Fruit fly (Drosophila melanogaster) whole organism, embryonic: ENCODE data around the gene alphaTub67C.
A peak's percentile ranks its signal among the peaks of the same experiment; 100 is the strongest.

ENCODE experiments used
- Bgb ChIP-seq: fragments of 200-800 bp; sonication (Bioruptor generic); IDR thresholded peaks from 2 replicates; pipeline ENCODE4 v1.3.6; 2022; ENCODE audit warnings: missing biosample characterization, missing genetic modification characterization; ENCODE audit not compliant: partially characterized antibody
- CG10979 ChIP-seq: fragments of 200-800 bp; sonication (Bioruptor generic); optimal IDR thresholded peaks from 2 replicates; lab custom pipeline; 2018; ENCODE audit warnings: missing biosample characterization, mild to moderate bottlenecking, missing genetic modification characterization, moderate library complexity
- CG11247 ChIP-seq: fragments of 200-800 bp; sonication (Bioruptor generic); IDR thresholded peaks from 2 replicates; pipeline ENCODE4 v1.3.6; 2022; ENCODE audit warnings: missing biosample characterization, missing genetic modification characterization
- CG12219 ChIP-seq: fragments of 200-800 bp; sonication (Bioruptor generic); optimal IDR thresholded peaks from 3 replicates; lab custom pipeline; 2018; ENCODE audit warnings: missing biosample characterization, mild to moderate bottlenecking, missing genetic modification characterization
- CG13287 ChIP-seq: fragments of 200-800 bp; sonication (Bioruptor generic); IDR thresholded peaks from 2 replicates; pipeline ENCODE4 v1.3.6; 2022; ENCODE audit warnings: missing biosample characterization, missing genetic modification characterization; ENCODE audit not compliant: partially characterized antibody
- CG13624 ChIP-seq: fragments of 200-800 bp; sonication (Bioruptor generic); optimal IDR thresholded peaks from 2 replicates; lab custom pipeline; 2016; ENCODE audit warnings: missing biosample characterization, missing genetic modification characterization
- CG14710 ChIP-seq: fragments of 200-800 bp; sonication (Bioruptor generic); optimal IDR thresholded peaks from 3 replicates; lab custom pipeline; 2019; ENCODE audit warnings: missing biosample characterization, mild to moderate bottlenecking, missing genetic modification characterization, moderate library complexity
- CG15514 ChIP-seq: fragments of 200-800 bp; sonication (Bioruptor generic); optimal IDR thresholded peaks from 3 replicates; lab custom pipeline; 2017; ENCODE audit warnings: missing biosample characterization, missing genetic modification characterization, mild to moderate bottlenecking, moderate library complexity, missing genetic modification reagents
- CG16779 ChIP-seq: fragments of 200-800 bp; sonication (Bioruptor generic); IDR thresholded peaks from 2 replicates; pipeline ENCODE4 v1.3.6; 2022; ENCODE audit warnings: missing biosample characterization, missing genetic modification characterization
- CG16813 ChIP-seq: fragments of 200-800 bp; sonication (Bioruptor generic); IDR thresholded peaks from 3 replicates; pipeline ENCODE4 v1.3.6; 2022; ENCODE audit warnings: missing biosample characterization, missing genetic modification characterization; ENCODE audit not compliant: partially characterized antibody
- CG18476 ChIP-seq: fragments of 200-800 bp; sonication (Bioruptor generic); optimal IDR thresholded peaks from 2 replicates; lab custom pipeline; 2016; ENCODE audit warnings: missing biosample characterization, mild to moderate bottlenecking, missing genetic modification characterization
- CG2120 ChIP-seq: fragments of 200-800 bp; sonication (Bioruptor generic); optimal IDR thresholded peaks from 3 replicates; lab custom pipeline; 2016; ENCODE audit warnings: missing biosample characterization, missing genetic modification characterization
- CG2129 ChIP-seq: fragments of 200-800 bp; sonication (Bioruptor generic); IDR thresholded peaks from 2 replicates; pipeline ENCODE4 v1.3.6; 2022; ENCODE audit warnings: missing biosample characterization, missing genetic modification characterization; ENCODE audit not compliant: partially characterized antibody
- CG3726 ChIP-seq: fragments of 200-800 bp; sonication (Bioruptor generic); IDR thresholded peaks from 3 replicates; pipeline ENCODE4, ENCODE4 v1.3.6; 2022; ENCODE audit warnings: missing biosample characterization, missing genetic modification characterization
- CG42726 ChIP-seq: fragments of 200-800 bp; sonication (Bioruptor generic); IDR thresholded peaks from 2 replicates; pipeline ENCODE4 v1.3.6; 2022; ENCODE audit warnings: missing biosample characterization, missing genetic modification characterization; ENCODE audit not compliant: partially characterized antibody
- CG6791 ChIP-seq: fragments of 200-800 bp; sonication (Bioruptor generic); IDR thresholded peaks from 3 replicates; pipeline ENCODE4 v1.3.6; 2022; ENCODE audit warnings: missing biosample characterization, missing genetic modification characterization; ENCODE audit not compliant: partially characterized antibody
- CG7963 ChIP-seq: fragments of 200-800 bp; sonication (Bioruptor generic); IDR thresholded peaks from 3 replicates; pipeline ENCODE4 v1.3.6; 2022; ENCODE audit warnings: missing biosample characterization, missing genetic modification characterization; ENCODE audit not compliant: partially characterized antibody
- CHES-1-like ChIP-seq: fragments of 200-800 bp; sonication (Bioruptor generic); optimal IDR thresholded peaks from 2 replicates; lab custom pipeline; 2016; ENCODE audit warnings: missing biosample characterization, missing genetic modification characterization
- Dp ChIP-seq: fragments of 200-800 bp; sonication (Bioruptor generic); optimal IDR thresholded peaks from 2 replicates; lab custom pipeline; 2018; ENCODE audit warnings: missing biosample characterization, mild to moderate bottlenecking, missing genetic modification characterization, moderate library complexity
- Dref ChIP-seq: fragments of 200-800 bp; sonication (Bioruptor generic); IDR thresholded peaks from 2 replicates; pipeline ENCODE4 v1.3.6; 2022; ENCODE audit warnings: missing biosample characterization, missing genetic modification characterization
- Elba2 ChIP-seq: fragments of 200-800 bp; sonication (Bioruptor generic); optimal IDR thresholded peaks from 3 replicates; lab custom pipeline; 2016; ENCODE audit warnings: missing biosample characterization, missing genetic modification characterization
- NFAT ChIP-seq: fragments of 200-800 bp; sonication (Bioruptor generic); IDR thresholded peaks from 2 replicates; pipeline ENCODE4 v1.3.6; 2022; ENCODE audit warnings: missing biosample characterization, missing genetic modification characterization
- Nf-YB ChIP-seq: fragments of 200-800 bp; sonication (Bioruptor generic); optimal IDR thresholded peaks from 3 replicates; lab custom pipeline; 2019; ENCODE audit warnings: missing biosample characterization, mild to moderate bottlenecking, missing genetic modification characterization, moderate library complexity
- Nf-YC ChIP-seq: fragments of 200-800 bp; optimal IDR thresholded peaks from 3 replicates; lab custom pipeline; 2019; ENCODE audit warnings: missing biosample characterization, mild to moderate bottlenecking, missing genetic modification characterization, moderate library complexity
- Pdp1 ChIP-seq, 2 experiments: fragments of 200-800 bp; sonication (Bioruptor generic); optimal IDR thresholded peaks; 3 replicates each; lab custom pipeline; 2016; ENCODE audit warnings: missing biosample characterization in 2 of 2, missing genetic modification characterization in 2 of 2, mild to moderate bottlenecking in 1 of 2, moderate library complexity in 1 of 2
- Scr ChIP-seq: fragments of 200-800 bp; sonication (Bioruptor generic); IDR thresholded peaks from 2 replicates; pipeline ENCODE4 v1.3.6; 2022; ENCODE audit warnings: missing biosample characterization, missing genetic modification characterization; ENCODE audit not compliant: partially characterized antibody
- Sin3A ChIP-seq: fragments of >200 bp; optimal IDR thresholded peaks from 2 replicates; lab custom pipeline; 2018
- Sry-δ ChIP-seq: fragments of 200-800 bp; sonication (Bioruptor generic); optimal IDR thresholded peaks from 2 replicates; lab custom pipeline; 2016; ENCODE audit warnings: missing biosample characterization, missing genetic modification characterization
- Ssrp ChIP-seq: fragments of 200-800 bp; sonication (Bioruptor generic); optimal IDR thresholded peaks from 2 replicates; lab custom pipeline; 2018; ENCODE audit warnings: missing biosample characterization, mild to moderate bottlenecking, missing genetic modification characterization, moderate library complexity
- ara ChIP-seq: fragments of 200-800 bp; sonication (Bioruptor generic); IDR thresholded peaks from 2 replicates; pipeline ENCODE4 v1.3.6; 2022; ENCODE audit warnings: missing biosample characterization, missing genetic modification characterization
- bab2 ChIP-seq: fragments of 200-800 bp; sonication (Bioruptor generic); optimal IDR thresholded peaks from 2 replicates; lab custom pipeline; 2016; ENCODE audit warnings: missing biosample characterization, missing genetic modification characterization
- chif ChIP-seq, 2 experiments: fragments of 200-800 bp; sonication (Bioruptor generic); optimal IDR thresholded peaks; 3 replicates each; lab custom pipeline; 2016; ENCODE audit warnings: missing biosample characterization in 2 of 2, missing genetic modification characterization in 2 of 2
- chn ChIP-seq: fragments of 200-800 bp; sonication (Bioruptor generic); optimal IDR thresholded peaks from 2 replicates; lab custom pipeline; 2016; ENCODE audit warnings: missing biosample characterization, missing genetic modification characterization
- corto ChIP-seq: fragments of 200-800 bp; sonication (Bioruptor generic); optimal IDR thresholded peaks from 2 replicates; lab custom pipeline; 2016; ENCODE audit warnings: missing biosample characterization, mild to moderate bottlenecking, missing genetic modification characterization, moderate library complexity
- hbn ChIP-seq: fragments of 200-800 bp; sonication (Bioruptor generic); IDR thresholded peaks from 2 replicates; pipeline ENCODE4 v1.3.6; 2022; ENCODE audit warnings: missing biosample characterization, missing genetic modification characterization; ENCODE audit not compliant: partially characterized antibody
- ind ChIP-seq: fragments of 200-800 bp; sonication (Bioruptor generic); optimal IDR thresholded peaks from 3 replicates; lab custom pipeline; 2016; ENCODE audit warnings: missing biosample characterization, missing genetic modification characterization
- insv ChIP-seq, 2 experiments: fragments of 200-800 bp; sonication (Bioruptor generic); optimal IDR thresholded peaks; 3 replicates each; lab custom pipeline; 2016 to 2018; ENCODE audit warnings: missing biosample characterization in 2 of 2, missing genetic modification characterization in 2 of 2
- jigr1 ChIP-seq: fragments of 200-800 bp; sonication (Bioruptor generic); IDR thresholded peaks from 3 replicates; pipeline ENCODE4 v1.3.6; 2022; ENCODE audit warnings: missing biosample characterization, missing genetic modification characterization
- mld ChIP-seq: fragments of 200-800 bp; sonication (Bioruptor generic); IDR thresholded peaks from 3 replicates; pipeline ENCODE4 v1.3.6; 2022; ENCODE audit warnings: missing biosample characterization, missing genetic modification characterization; ENCODE audit not compliant: partially characterized antibody
- nmo ChIP-seq: fragments of 200-800 bp; sonication (Bioruptor generic); optimal IDR thresholded peaks from 2 replicates; lab custom pipeline; 2018; ENCODE audit warnings: missing biosample characterization, mild to moderate bottlenecking, missing genetic modification characterization, moderate library complexity
- ro ChIP-seq: fragments of 200-800 bp; sonication (Bioruptor generic); IDR thresholded peaks from 2 replicates; pipeline ENCODE4 v1.3.6; 2022; ENCODE audit warnings: missing biosample characterization, missing genetic modification characterization
- sug ChIP-seq: fragments of 200-800 bp; optimal IDR thresholded peaks from 2 replicates; lab custom pipeline; 2019; ENCODE audit warnings: missing biosample characterization, mild to moderate bottlenecking, missing genetic modification characterization, moderate library complexity
- trem ChIP-seq: fragments of 200-800 bp; optimal IDR thresholded peaks from 3 replicates; lab custom pipeline; 2019; ENCODE audit warnings: missing biosample characterization, mild to moderate bottlenecking, missing genetic modification characterization, moderate library complexity
- unc-4 ChIP-seq: fragments of 200-800 bp; sonication (Bioruptor generic); IDR thresholded peaks from 2 replicates; pipeline ENCODE4 v1.3.6; 2022; ENCODE audit warnings: missing biosample characterization, missing genetic modification characterization; ENCODE audit not compliant: partially characterized antibody
- unpg ChIP-seq: fragments of 200-800 bp; sonication (Bioruptor generic); optimal IDR thresholded peaks from 3 replicates; lab custom pipeline; 2018; ENCODE audit warnings: missing biosample characterization, mild to moderate bottlenecking, missing genetic modification characterization, moderate library complexity
- vnd ChIP-seq: fragments of 200-800 bp; sonication (Bioruptor generic); IDR thresholded peaks from 3 replicates; pipeline ENCODE4 v1.3.6; 2022; ENCODE audit warnings: missing biosample characterization, missing genetic modification characterization; ENCODE audit not compliant: partially characterized antibody
- yki ChIP-seq: fragments of >200 bp; optimal IDR thresholded peaks from 3 replicates; lab custom pipeline; 2018
- zen ChIP-seq: fragments of 200-800 bp; sonication (Bioruptor generic); optimal IDR thresholded peaks from 3 replicates; lab custom pipeline; 2018; ENCODE audit warnings: missing biosample characterization, mild to moderate bottlenecking, missing genetic modification characterization, moderate library complexity

The alphaTub67C gene

dm6 chr3L:9723108-9723507 lies 42.0 kb downstream of the alphaTub67C start, which contains the start of the genes nbs and defl (continued):
- TF ChIP-seq CG10979 (tag; lab: Kevin White, UChicago), result peak; percentile 46
- TF ChIP-seq chif (GFP tag; optimal IDR thresholded peaks at IDR 0.05; lab: Kevin White, UChicago), result peak; percentile 52 to 69
- no peak for TF ChIP-seq ro (GFP tag; lab: Robert Waterston, UW)
- TF ChIP-seq Ssrp (tag; lab: Kevin White, UChicago), result peak; percentile 59
- TF ChIP-seq CG3726, result peak; percentile 13; the same call in 1 of the 3 replicates
- TF ChIP-seq, all 482 proteins: peak for 264

DNA sequence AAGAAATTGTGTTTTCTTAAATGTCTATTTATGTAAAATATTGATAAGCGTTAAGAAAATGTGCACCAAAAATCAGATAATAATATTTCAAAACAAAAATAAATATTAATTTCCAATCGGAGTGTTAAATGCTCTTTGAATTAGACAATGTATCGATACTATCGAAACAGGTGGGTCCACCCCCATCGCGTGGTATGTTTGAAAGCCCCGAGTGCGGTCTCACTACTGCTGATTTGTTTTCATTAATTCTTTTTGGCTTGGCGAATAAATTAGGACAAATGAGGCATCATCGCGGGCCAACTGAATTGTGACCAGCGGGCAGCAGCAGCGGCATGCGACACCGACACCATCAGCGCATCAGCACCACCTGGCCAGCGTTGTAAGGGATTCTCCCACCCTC lies 45.6 kb downstream of the alphaTub67C start, which contains the start of gene Naa60:
Gene Naa60 (plus strand): TSS at position 189 of the 400 bp plus-strand sequence.
- peak; percentile 73 for TF ChIP-seq Dref (GFP tag; lab: Robert Waterston, UW)
- TF ChIP-seq Sin3A (lab: Kevin White, UChicago), result no peak
- TF ChIP-seq CG6791, result peak; percentile 88
- peak; percentile 90 for TF ChIP-seq hbn (GFP tag; lab: Robert Waterston, UW)
- no peak for TF ChIP-seq Nf-YB
- no peak for TF ChIP-seq CG12219 (GFP tag; lab: Kevin White, UChicago)
- no peak for TF ChIP-seq ind
- TF ChIP-seq NFAT, result no peak
- TF ChIP-seq Sry-δ (GFP tag; lab: Kevin White, UChicago), result peak; percentile 85
- peak; percentile 59; the same call in 2 of the 3 replicates for TF ChIP-seq CG7963 (GFP tag; lab: Robert Waterston, UW)
- TF ChIP-seq nmo (GFP tag; lab: Kevin White, UChicago), result peak; percentile 39
- TF ChIP-seq CG11247 (GFP tag; lab: Robert Waterston, UW), result no peak
- peak; percentile 92 for TF ChIP-seq unc-4 (GFP tag; lab: Robert Waterston, UW)
- TF ChIP-seq insv (GFP tag; optimal IDR thresholded peaks at IDR 0.05; lab: Kevin White, UChicago), result peak in 1 of 2 experiments; percentile 94
- no peak for TF ChIP-seq corto
- TF ChIP-seq zen (tag; lab: Kevin White, UChicago), result peak; percentile 36
- peak; percentile 50 for TF ChIP-seq Nf-YC (tag; lab: Kevin White, UChicago)
- peak; percentile 71 for TF ChIP-seq CG15514 (GFP tag; lab: Kevin White, UChicago)
- peak; percentile 91 for TF ChIP-seq Scr
- TF ChIP-seq mld (GFP tag; lab: Robert Waterston, UW), result peak; percentile 69
- TF ChIP-seq CG42726, result peak; percentile 82
- no peak for TF ChIP-seq CG13624 (GFP tag; lab: Kevin White, UChicago)
- TF ChIP-seq CG14710 (tag; lab: Kevin White, UChicago), result peak; percentile 33
- no peak for TF ChIP-seq CG16779 (GFP tag; lab: Robert Waterston, UW)
- TF ChIP-seq bab2 (GFP tag; lab: Kevin White, UChicago), result no peak
- TF ChIP-seq jigr1 (GFP tag; lab: Robert Waterston, UW), result peak; percentile 43; the same call in 1 of the 3 replicates
- peak; percentile 93 for TF ChIP-seq CG13287 (GFP tag; lab: Robert Waterston, UW)
- TF ChIP-seq ara (GFP tag; lab: Robert Waterston, UW), result no peak
- TF ChIP-seq unpg, result no peak
- peak; percentile 55 for TF ChIP-seq trem (tag; lab: Kevin White, UChicago)
- peak; percentile 74 for TF ChIP-seq CG2129 (GFP tag; lab: Robert Waterston, UW)
- TF ChIP-seq Elba2 (GFP tag; lab: Kevin White, UChicago), result peak; percentile 15
- TF ChIP-seq Pdp1 (GFP tag; optimal IDR thresholded peaks at IDR 0.05; lab: Kevin White, UChicago), result peak in 1 of 2 experiments; percentile 24
- TF ChIP-seq CG16813, result peak; percentile 85
- no peak for TF ChIP-seq yki
- no peak for TF ChIP-seq CG18476 (GFP tag; lab: Kevin White, UChicago)
- peak; percentile 27 for TF ChIP-seq chn (GFP tag; lab: Kevin White, UChicago)
- peak; percentile 62 for TF ChIP-seq vnd (GFP tag; lab: Robert Waterston, UW)
- peak; percentile 1 for TF ChIP-seq CHES-1-like (GFP tag; lab: Kevin White, UChicago)
- peak; percentile 92 for TF ChIP-seq Bgb (GFP tag; lab: Robert Waterston, UW)
- TF ChIP-seq Dp (GFP tag; lab: Kevin White, UChicago), result peak; percentile 74
- TF ChIP-seq CG2120 (GFP tag; lab: Kevin White, UChicago), result peak; percentile 22
- TF ChIP-seq sug (tag; lab: Kevin White, UChicago), result peak; percentile 38
